Fruit fly (Drosophila melanogaster) whole organism, prepupa: ENCODE measurements around the gene gny.

Experiments used
- CG10631 ChIP-seq: fragments of 200-800 bp; sonication (Bioruptor generic); optimal IDR thresholded peaks from 2 replicates; lab custom pipeline; 2016; ENCODE audit warnings: missing biosample characterization, missing genetic modification characterization
- CG10669 ChIP-seq: fragments of 200-800 bp; sonication (Bioruptor generic); optimal IDR thresholded peaks from 3 replicates; lab custom pipeline; 2018; ENCODE audit warnings: missing biosample characterization, mild to moderate bottlenecking, missing genetic modification characterization, moderate library complexity
- CG11762 ChIP-seq: fragments of 200-800 bp; sonication (Bioruptor generic); optimal IDR thresholded peaks from 3 replicates; lab custom pipeline; 2016; ENCODE audit warnings: missing biosample characterization, missing genetic modification characterization; ENCODE audit not compliant: insufficient read depth
- CG15336 ChIP-seq: fragments of 200-800 bp; sonication (Bioruptor generic); IDR thresholded peaks from 2 replicates; pipeline ENCODE4 v1.3.6; 2022; ENCODE audit warnings: missing biosample characterization, missing genetic modification characterization
- CG3032 ChIP-seq: fragments of 200-800 bp; optimal IDR thresholded peaks from 2 replicates; lab custom pipeline; 2019; ENCODE audit warnings: missing biosample characterization, mild to moderate bottlenecking, missing genetic modification characterization, moderate library complexity
- CG31627 ChIP-seq: fragments of 200-800 bp; sonication (Bioruptor generic); optimal IDR thresholded peaks from 3 replicates; lab custom pipeline; 2016; ENCODE audit warnings: missing biosample characterization, missing genetic modification characterization
- CG32006 ChIP-seq: fragments of 200-800 bp; sonication (Bioruptor generic); optimal IDR thresholded peaks from 3 replicates; lab custom pipeline; 2017; ENCODE audit warnings: missing biosample characterization, mild to moderate bottlenecking, missing genetic modification characterization
- CG34406 ChIP-seq: fragments of 200-800 bp; sonication (Bioruptor generic); optimal IDR thresholded peaks from 3 replicates; lab custom pipeline; 2016; ENCODE audit warnings: missing biosample characterization, missing genetic modification characterization
- CG3919 ChIP-seq: fragments of 200-800 bp; sonication (Bioruptor generic); optimal IDR thresholded peaks from 3 replicates; lab custom pipeline; 2016; ENCODE audit warnings: missing biosample characterization, missing genetic modification characterization
- CG6276 ChIP-seq: fragments of 200-800 bp; sonication (Bioruptor generic); optimal IDR thresholded peaks from 2 replicates; lab custom pipeline; 2017; ENCODE audit warnings: missing biosample characterization, mild to moderate bottlenecking, missing genetic modification characterization
- CG6792 ChIP-seq: fragments of 200-800 bp; sonication (Bioruptor generic); optimal IDR thresholded peaks from 3 replicates; lab custom pipeline; 2016; ENCODE audit warnings: missing biosample characterization, missing genetic modification characterization
- CG6854 ChIP-seq: fragments of 200-800 bp; sonication (Bioruptor generic); optimal IDR thresholded peaks from 2 replicates; lab custom pipeline; 2017; ENCODE audit warnings: missing biosample characterization, mild to moderate bottlenecking, missing genetic modification characterization
- CG8119 ChIP-seq: fragments of 200-800 bp; sonication (Bioruptor generic); IDR thresholded peaks from 3 replicates; pipeline ENCODE4 v1.3.6; 2022; ENCODE audit warnings: missing biosample characterization, missing genetic modification characterization
- CG8319 ChIP-seq: fragments of 200-800 bp; sonication (Bioruptor generic); optimal IDR thresholded peaks from 3 replicates; lab custom pipeline; 2016; ENCODE audit warnings: missing biosample characterization, missing genetic modification characterization
- CG8632 ChIP-seq: fragments of 200-800 bp; sonication (Bioruptor generic); optimal IDR thresholded peaks from 3 replicates; lab custom pipeline; 2016; ENCODE audit warnings: missing biosample characterization, missing genetic modification characterization
- CG9139 ChIP-seq: fragments of 200-800 bp; sonication (Bioruptor generic); optimal IDR thresholded peaks from 3 replicates; lab custom pipeline; 2017; ENCODE audit warnings: missing biosample characterization, mild to moderate bottlenecking, missing genetic modification characterization
- Eip75B ChIP-seq: fragments of 200-800 bp; sonication (Bioruptor generic); optimal IDR thresholded peaks from 3 replicates; lab custom pipeline; 2016; ENCODE audit warnings: missing biosample characterization, missing genetic modification characterization
- Eip78C ChIP-seq: fragments of 200-800 bp; sonication (Bioruptor generic); peaks from one replicate; lab custom pipeline; 2016; ENCODE audit warnings: missing biosample characterization, missing genetic modification characterization
- Eip93F ChIP-seq: fragments of 200-800 bp; sonication (Bioruptor generic); optimal IDR thresholded peaks from 2 replicates; lab custom pipeline; 2016; ENCODE audit warnings: missing biosample characterization, mild to moderate bottlenecking, missing genetic modification characterization
- Ets21C ChIP-seq: fragments of 200-800 bp; sonication (Bioruptor generic); optimal IDR thresholded peaks from 3 replicates; lab custom pipeline; 2016; ENCODE audit warnings: missing biosample characterization, missing genetic modification characterization
- Ets96B ChIP-seq: fragments of 200-800 bp; optimal IDR thresholded peaks from 2 replicates; lab custom pipeline; 2019; ENCODE audit warnings: missing biosample characterization, mild to moderate bottlenecking, missing genetic modification characterization, moderate library complexity
- Gug ChIP-seq: fragments of 200-800 bp; sonication (Bioruptor generic); IDR thresholded peaks from 2 replicates; pipeline ENCODE4 v1.3.6; 2022; ENCODE audit warnings: missing biosample characterization, missing genetic modification characterization
- Hr38 ChIP-seq: sonication (Bioruptor generic); optimal IDR thresholded peaks from 2 replicates; lab custom pipeline; 2016; ENCODE audit warnings: missing biosample characterization, missing genetic modification characterization
- Hr39 ChIP-seq: fragments of 200-800 bp; sonication (Bioruptor generic); optimal IDR thresholded peaks from 2 replicates; lab custom pipeline; 2016; ENCODE audit warnings: missing biosample characterization, missing genetic modification characterization
- Hr4 ChIP-seq: fragments of 200-800 bp; sonication (Bioruptor generic); optimal IDR thresholded peaks from 3 replicates; lab custom pipeline; 2016; ENCODE audit warnings: missing biosample characterization, missing genetic modification characterization
- Lpt ChIP-seq: fragments of 200-800 bp; sonication (Bioruptor generic); optimal IDR thresholded peaks from 3 replicates; lab custom pipeline; 2016; ENCODE audit warnings: missing biosample characterization, missing genetic modification characterization
- Met ChIP-seq: fragments of 200-800 bp; sonication (Bioruptor generic); optimal IDR thresholded peaks from 3 replicates; lab custom pipeline; 2016; ENCODE audit warnings: missing biosample characterization, missing genetic modification characterization
- OdsH ChIP-seq: fragments of 200-800 bp; sonication (Bioruptor generic); optimal IDR thresholded peaks from 3 replicates; lab custom pipeline; 2016; ENCODE audit warnings: missing biosample characterization, missing genetic modification characterization
- Smox ChIP-seq: fragments of 200-800 bp; sonication (Bioruptor generic); optimal IDR thresholded peaks from 3 replicates; lab custom pipeline; 2016; ENCODE audit warnings: missing biosample characterization, missing genetic modification characterization
- Sox102F ChIP-seq: fragments of 200-800 bp; sonication (Bioruptor generic); optimal IDR thresholded peaks from 2 replicates; lab custom pipeline; 2016; ENCODE audit warnings: missing biosample characterization, mild to moderate bottlenecking, missing genetic modification characterization
- Sox14 ChIP-seq: fragments of 200-800 bp; sonication (Bioruptor generic); optimal IDR thresholded peaks from 3 replicates; lab custom pipeline; 2016; ENCODE audit warnings: missing biosample characterization, missing genetic modification characterization
- Sox15 ChIP-seq: fragments of 200-800 bp; sonication (Bioruptor generic); optimal IDR thresholded peaks from 3 replicates; lab custom pipeline; 2016; ENCODE audit warnings: missing biosample characterization, missing genetic modification characterization
- achi ChIP-seq: fragments of 200-800 bp; sonication (Bioruptor generic); optimal IDR thresholded peaks from 3 replicates; lab custom pipeline; 2016; ENCODE audit warnings: missing biosample characterization, missing genetic modification characterization
- acj6 ChIP-seq: fragments of 200-800 bp; sonication (Bioruptor generic); optimal IDR thresholded peaks from 3 replicates; lab custom pipeline; 2016; ENCODE audit warnings: missing biosample characterization, missing genetic modification characterization
- cyc ChIP-seq: fragments of 200-800 bp; sonication (Bioruptor generic); optimal IDR thresholded peaks from 3 replicates; lab custom pipeline; 2016; ENCODE audit warnings: missing biosample characterization, missing genetic modification characterization
- dac ChIP-seq: fragments of 200-800 bp; sonication (Bioruptor generic); optimal IDR thresholded peaks from 2 replicates; lab custom pipeline; 2017; ENCODE audit warnings: missing biosample characterization, mild to moderate bottlenecking, missing genetic modification characterization
- dsx ChIP-seq: fragments of 200-800 bp; optimal IDR thresholded peaks from 3 replicates; lab custom pipeline; 2019; ENCODE audit warnings: missing biosample characterization, mild to moderate bottlenecking, missing genetic modification characterization, moderate library complexity; ENCODE audit not compliant: poor library complexity, severe bottlenecking
- esn ChIP-seq: fragments of 200-800 bp; sonication (Bioruptor generic); optimal IDR thresholded peaks from 2 replicates; lab custom pipeline; 2016; ENCODE audit warnings: missing biosample characterization, mild to moderate bottlenecking, missing genetic modification characterization, moderate library complexity
- lz ChIP-seq: fragments of 200-800 bp; sonication (Bioruptor generic); optimal IDR thresholded peaks from 3 replicates; lab custom pipeline; 2016; ENCODE audit warnings: missing biosample characterization, missing genetic modification characterization
- pdm3 ChIP-seq: fragments of 200-800 bp; sonication (Bioruptor generic); optimal IDR thresholded peaks from 3 replicates; lab custom pipeline; 2016; ENCODE audit warnings: missing biosample characterization, missing genetic modification characterization
- salr ChIP-seq, 2 experiments: fragments of 200-800 bp; sonication (Bioruptor generic); optimal IDR thresholded peaks; 3 replicates each; lab custom pipeline; 2016 to 2018; ENCODE audit warnings: missing biosample characterization in 2 of 2, missing genetic modification characterization in 2 of 2, mild to moderate bottlenecking in 1 of 2
- spab ChIP-seq: fragments of 200-800 bp; sonication (Bioruptor generic); optimal IDR thresholded peaks from 2 replicates; lab custom pipeline; 2017; ENCODE audit warnings: missing biosample characterization, mild to moderate bottlenecking, missing genetic modification characterization, missing genetic modification reagents
- ss ChIP-seq, 2 experiments: fragments of 200-800 bp; sonication (Bioruptor generic); optimal IDR thresholded peaks; 2 replicates in 1 of 2; 3 replicates in 1 of 2; lab custom pipeline; 2017 to 2018; ENCODE audit warnings: mild to moderate bottlenecking in 2 of 2, missing biosample characterization in 2 of 2, missing genetic modification characterization in 2 of 2, moderate library complexity in 1 of 2
- svp ChIP-seq: fragments of 200-800 bp; sonication (Bioruptor generic); peaks from one replicate; lab custom pipeline; 2016; ENCODE audit warnings: missing biosample characterization, missing genetic modification characterization
- vri ChIP-seq: fragments of 200-800 bp; sonication (Bioruptor generic); optimal IDR thresholded peaks from 3 replicates; lab custom pipeline; 2016; ENCODE audit warnings: missing biosample characterization, mild to moderate bottlenecking, missing genetic modification characterization

Gene gny

dm6 chr2L:10428528-10428927, 48.6 kb downstream of the gny start, which contains the start of gene CG5188 (continued):
- TF ChIP-seq Eip78C (GFP tag; lab: Kevin White, UChicago) (peak; percentile 82), Sox15 (GFP tag; lab: Kevin White, UChicago) (peak; percentile 7), Hr38 (GFP tag; lab: Kevin White, UChicago) (no peak), Ets21C (no peak), CG32006 (GFP tag; lab: Kevin White, UChicago) (no peak), Sox102F (GFP tag; lab: Kevin White, UChicago) (no peak), CG8632 (GFP tag; lab: Kevin White, UChicago) (no peak), Eip93F (GFP tag; lab: Kevin White, UChicago) (no peak), ss (GFP tag; optimal IDR thresholded peaks at IDR 0.05; lab: Kevin White, UChicago) (peak in 1 of 2 experiments; percentile 1), Ets96B (peak; percentile 49), svp (GFP tag; lab: Kevin White, UChicago) (no peak), dac (GFP tag; lab: Kevin White, UChicago) (no peak), CG10669 (GFP tag; lab: Kevin White, UChicago) (no peak), Smox (GFP tag; lab: Kevin White, UChicago) (no peak), Hr4 (GFP tag; lab: Kevin White, UChicago) (no peak), cyc (peak; percentile 23), CG10631 (no peak), CG6276 (GFP tag; lab: Kevin White, UChicago) (no peak), esn (GFP tag; lab: Kevin White, UChicago) (peak; percentile 64), Met (GFP tag; lab: Kevin White, UChicago) (no peak), Eip75B (no peak), CG9139 (GFP tag; lab: Kevin White, UChicago) (no peak), Hr39 (GFP tag; lab: Kevin White, UChicago) (peak; percentile 15), vri (GFP tag; lab: Kevin White, UChicago) (no peak), spab (GFP tag; lab: Kevin White, UChicago) (no peak), CG11762 (GFP tag; lab: Kevin White, UChicago) (peak; percentile 35), achi (GFP tag; lab: Kevin White, UChicago) (no peak)

- TF ChIP-seq Met (GFP tag; lab: Kevin White, UChicago) (no peak), CG10631 (no peak), cyc (peak; percentile 78), CG10669 (GFP tag; lab: Kevin White, UChicago) (no peak), dsx (GFP tag; lab: Kevin White, UChicago) (no peak), Gug (GFP tag; lab: Robert Waterston, UW) (no peak), CG32006 (GFP tag; lab: Kevin White, UChicago) (no peak), acj6 (peak; percentile 74), Ets21C (no peak), Hr38 (GFP tag; lab: Kevin White, UChicago) (no peak), Sox15 (GFP tag; lab: Kevin White, UChicago) (peak; percentile 41), Smox (GFP tag; lab: Kevin White, UChicago) (no peak), CG3032 (tag; lab: Kevin White, UChicago) (peak; percentile 59), CG6276 (GFP tag; lab: Kevin White, UChicago) (no peak), ss (GFP tag; optimal IDR thresholded peaks at IDR 0.05; lab: Kevin White, UChicago) (no peak), Sox102F (GFP tag; lab: Kevin White, UChicago) (no peak), Ets96B (peak; percentile 53), pdm3 (no peak), CG3919 (GFP tag; lab: Kevin White, UChicago) (no peak), Eip93F (GFP tag; lab: Kevin White, UChicago) (no peak), OdsH (GFP tag; lab: Kevin White, UChicago) (no peak), CG34406 (peak; percentile 64), svp (GFP tag; lab: Kevin White, UChicago) (no peak), CG31627 (GFP tag; lab: Kevin White, UChicago) (peak; percentile 75), achi (GFP tag; lab: Kevin White, UChicago) (no peak), CG8319 (GFP tag; lab: Kevin White, UChicago) (peak; percentile 25), vri (GFP tag; lab: Kevin White, UChicago) (no peak), CG8632 (GFP tag; lab: Kevin White, UChicago) (no peak), CG6792 (GFP tag; lab: Kevin White, UChicago) (peak; percentile 57), lz (peak; percentile 72), Sox14 (GFP tag; lab: Kevin White, UChicago) (no peak), CG8119 (GFP tag; lab: Robert Waterston, UW) (no peak), CG6854 (GFP tag; lab: Kevin White, UChicago) (no peak), CG15336 (GFP tag; lab: Robert Waterston, UW) (0 out of 2 replicates have a peak, but pooled peaks have one; percentile 30), spab (GFP tag; lab: Kevin White, UChicago) (no peak), dac (GFP tag; lab: Kevin White, UChicago) (no peak), Hr39 (GFP tag; lab: Kevin White, UChicago) (no peak), Lpt (no peak), salr (GFP tag; optimal IDR thresholded peaks at IDR 0.05; lab: Kevin White, UChicago) (no peak)
Observed at dm6 chr2L:10430802-10431476, 51.0 kb downstream of the gny start, which contains the start of the genes Bug22 and TfIIB. Gene Bug22 (minus strand): TSS chr2L:10430918. Gene TfIIB (plus strand): TSS chr2L:10431338.
